Fruit fly (Drosophila melanogaster) whole organism, prepupa: ENCODE data around the gene CG12502.

Experiments
- Blimp-1 ChIP-seq: fragments of 200-800 bp; sonication (Bioruptor generic); optimal IDR thresholded peaks from 3 replicates; lab custom pipeline; 2017; ENCODE audit warnings: missing biosample characterization, missing genetic modification characterization, mild to moderate bottlenecking, moderate library complexity, missing genetic modification reagents
- CG16779 ChIP-seq: fragments of 200-800 bp; sonication (Bioruptor generic); optimal IDR thresholded peaks from 3 replicates; lab custom pipeline; 2017; ENCODE audit warnings: missing biosample characterization, mild to moderate bottlenecking, missing genetic modification characterization
- CG34406 ChIP-seq: fragments of 200-800 bp; sonication (Bioruptor generic); optimal IDR thresholded peaks from 3 replicates; lab custom pipeline; 2016; ENCODE audit warnings: missing biosample characterization, missing genetic modification characterization
- CG6808 ChIP-seq: fragments of 200-800 bp; sonication (Bioruptor generic); optimal IDR thresholded peaks from 3 replicates; lab custom pipeline; 2017; ENCODE audit warnings: missing biosample characterization, missing genetic modification characterization, mild to moderate bottlenecking, moderate library complexity, missing genetic modification reagents
- CG6854 ChIP-seq: fragments of 200-800 bp; sonication (Bioruptor generic); optimal IDR thresholded peaks from 2 replicates; lab custom pipeline; 2017; ENCODE audit warnings: missing biosample characterization, mild to moderate bottlenecking, missing genetic modification characterization
- Ets21C ChIP-seq: fragments of 200-800 bp; sonication (Bioruptor generic); optimal IDR thresholded peaks from 3 replicates; lab custom pipeline; 2016; ENCODE audit warnings: missing biosample characterization, missing genetic modification characterization
- Ets96B ChIP-seq: fragments of 200-800 bp; optimal IDR thresholded peaks from 2 replicates; lab custom pipeline; 2019; ENCODE audit warnings: missing biosample characterization, mild to moderate bottlenecking, missing genetic modification characterization, moderate library complexity
- Hr39 ChIP-seq: fragments of 200-800 bp; sonication (Bioruptor generic); optimal IDR thresholded peaks from 2 replicates; lab custom pipeline; 2016; ENCODE audit warnings: missing biosample characterization, missing genetic modification characterization
- Sox102F ChIP-seq: fragments of 200-800 bp; sonication (Bioruptor generic); optimal IDR thresholded peaks from 2 replicates; lab custom pipeline; 2016; ENCODE audit warnings: missing biosample characterization, mild to moderate bottlenecking, missing genetic modification characterization
- fd59A ChIP-seq: fragments of 200-800 bp; sonication (Bioruptor generic); optimal IDR thresholded peaks from 2 replicates; lab custom pipeline; 2017; ENCODE audit warnings: missing biosample characterization, mild to moderate bottlenecking, missing genetic modification characterization, missing genetic modification reagents
- pdm3 ChIP-seq: fragments of 200-800 bp; sonication (Bioruptor generic); optimal IDR thresholded peaks from 3 replicates; lab custom pipeline; 2016; ENCODE audit warnings: missing biosample characterization, missing genetic modification characterization
- spab ChIP-seq: fragments of 200-800 bp; sonication (Bioruptor generic); optimal IDR thresholded peaks from 2 replicates; lab custom pipeline; 2017; ENCODE audit warnings: missing biosample characterization, mild to moderate bottlenecking, missing genetic modification characterization, missing genetic modification reagents

DNA sequence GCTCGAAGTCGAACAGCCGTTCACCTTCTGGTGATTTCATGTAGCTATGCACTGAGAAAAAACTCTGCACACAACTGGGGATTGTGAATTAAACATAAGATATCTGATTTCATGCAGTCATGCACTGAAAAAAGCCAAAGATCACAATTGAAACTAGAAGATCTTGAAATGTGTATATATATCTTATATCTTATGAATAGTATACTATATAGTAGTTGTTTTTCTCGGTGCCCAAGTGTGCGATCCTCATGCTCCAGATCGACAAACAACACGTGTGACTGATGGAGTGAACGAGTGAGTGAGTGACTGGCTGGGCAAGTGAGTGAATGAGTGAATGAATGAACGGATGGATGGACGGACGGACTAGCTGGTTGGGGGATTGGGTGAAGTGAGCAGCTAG, 43.2 kb upstream of the CG12502 start:
- TF ChIP-seq Blimp-1, result peak; percentile 50
- TF ChIP-seq Hr39, result peak; percentile 48
- peak; percentile 16 for TF ChIP-seq Ets21C (GFP tag; lab: Kevin White, UChicago)
- TF ChIP-seq CG6808 (GFP tag; lab: Kevin White, UChicago), result peak; percentile 80
- TF ChIP-seq Sox102F, result peak; percentile 66
- TF ChIP-seq CG6854, result peak; percentile 69
- peak; percentile 81 for TF ChIP-seq CG34406 (GFP tag; lab: Kevin White, UChicago)
- TF ChIP-seq spab, result peak; percentile 86
- peak; percentile 89 for TF ChIP-seq Ets96B (tag; lab: Kevin White, UChicago)
- TF ChIP-seq pdm3 (GFP tag; lab: Kevin White, UChicago), result peak; percentile 78
- peak; percentile 76 for TF ChIP-seq CG16779 (tag; lab: Kevin White, UChicago)
- TF ChIP-seq fd59A, result peak; percentile 50
